Fruit fly (Drosophila melanogaster) whole organism, embryonic: ENCODE data around the gene CG5188.
A peak's percentile ranks its signal among the peaks of the same experiment; 100 is the strongest.

Source experiments
- Ada2b ChIP-seq: fragments of 200-800 bp; sonication (Bioruptor generic); IDR thresholded peaks from 2 replicates; pipeline ENCODE4 v1.3.6; 2022; ENCODE audit warnings: missing biosample characterization, missing genetic modification characterization
- BEAF-32 ChIP-seq: fragments of 200-800 bp; sonication (Bioruptor generic); optimal IDR thresholded peaks from 3 replicates; lab custom pipeline; 2017; ENCODE audit warnings: missing biosample characterization, missing genetic modification characterization, mild to moderate bottlenecking, moderate library complexity, missing genetic modification reagents
- C15 ChIP-seq: fragments of 200-800 bp; sonication (Bioruptor generic); IDR thresholded peaks from 3 replicates; pipeline ENCODE4 v1.3.6; 2022; ENCODE audit warnings: missing biosample characterization, missing genetic modification characterization
- CG10654 ChIP-seq: fragments of 200-800 bp; sonication (Bioruptor generic); optimal IDR thresholded peaks from 2 replicates; lab custom pipeline; 2016; ENCODE audit warnings: missing biosample characterization, missing genetic modification characterization
- CG10959 ChIP-seq: fragments of 200-800 bp; sonication (Bioruptor generic); IDR thresholded peaks from 2 replicates; pipeline ENCODE4 v1.3.6; 2022; ENCODE audit warnings: missing biosample characterization, missing genetic modification characterization
- CG11247 ChIP-seq: fragments of 200-800 bp; sonication (Bioruptor generic); IDR thresholded peaks from 2 replicates; pipeline ENCODE4 v1.3.6; 2022; ENCODE audit warnings: missing biosample characterization, missing genetic modification characterization
- CG11456 ChIP-seq: fragments of 200-800 bp; sonication (Bioruptor generic); IDR thresholded peaks from 3 replicates; pipeline ENCODE4 v1.3.6; 2022; ENCODE audit warnings: missing biosample characterization, missing genetic modification characterization
- CG13424 ChIP-seq: fragments of 200-800 bp; sonication (Bioruptor generic); optimal IDR thresholded peaks from 2 replicates; lab custom pipeline; 2019; ENCODE audit warnings: missing biosample characterization, mild to moderate bottlenecking, missing genetic modification characterization, moderate library complexity
- CG13624 ChIP-seq: fragments of 200-800 bp; sonication (Bioruptor generic); optimal IDR thresholded peaks from 2 replicates; lab custom pipeline; 2016; ENCODE audit warnings: missing biosample characterization, missing genetic modification characterization
- CG14710 ChIP-seq: fragments of 200-800 bp; sonication (Bioruptor generic); optimal IDR thresholded peaks from 3 replicates; lab custom pipeline; 2019; ENCODE audit warnings: missing biosample characterization, mild to moderate bottlenecking, missing genetic modification characterization, moderate library complexity
- CG15073 ChIP-seq: fragments of 200-800 bp; sonication (Bioruptor generic); optimal IDR thresholded peaks from 2 replicates; lab custom pipeline; 2016; ENCODE audit warnings: missing biosample characterization, missing genetic modification characterization
- CG15696 ChIP-seq: fragments of 200-800 bp; sonication (Bioruptor generic); optimal IDR thresholded peaks from 2 replicates; lab custom pipeline; 2019; ENCODE audit warnings: missing biosample characterization, mild to moderate bottlenecking, missing genetic modification characterization, moderate library complexity
- CG1602 ChIP-seq: fragments of 200-800 bp; sonication (Bioruptor generic); optimal IDR thresholded peaks from 3 replicates; lab custom pipeline; 2016; ENCODE audit warnings: missing biosample characterization, missing genetic modification characterization
- CG18599 ChIP-seq: fragments of 200-800 bp; sonication (Bioruptor generic); optimal IDR thresholded peaks from 3 replicates; lab custom pipeline; 2017; ENCODE audit warnings: missing biosample characterization, missing genetic modification characterization, mild to moderate bottlenecking, moderate library complexity, missing genetic modification reagents
- CG18619 ChIP-seq: fragments of 200-800 bp; sonication (Bioruptor generic); optimal IDR thresholded peaks from 3 replicates; lab custom pipeline; 2017; ENCODE audit warnings: missing biosample characterization, mild to moderate bottlenecking, missing genetic modification characterization
- CG30431 ChIP-seq: fragments of 200-800 bp; sonication (Bioruptor generic); optimal IDR thresholded peaks from 2 replicates; lab custom pipeline; 2017; ENCODE audit warnings: missing biosample characterization, missing genetic modification characterization
- CG32772 ChIP-seq: fragments of 200-800 bp; sonication (Bioruptor generic); IDR thresholded peaks from 2 replicates; pipeline ENCODE4 v1.3.6; 2022; ENCODE audit warnings: missing biosample characterization, missing genetic modification characterization
- CG33213 ChIP-seq: fragments of 200-800 bp; sonication (Bioruptor generic); optimal IDR thresholded peaks from 3 replicates; lab custom pipeline; 2016; ENCODE audit warnings: missing biosample characterization, missing genetic modification characterization
- CG4282 ChIP-seq: fragments of 200-800 bp; sonication (Bioruptor generic); optimal IDR thresholded peaks from 2 replicates; lab custom pipeline; 2016; ENCODE audit warnings: missing biosample characterization, missing genetic modification characterization
- CG4404 ChIP-seq: fragments of 200-800 bp; sonication (Bioruptor generic); IDR thresholded peaks from 2 replicates; pipeline ENCODE4 v1.3.6; 2022; ENCODE audit warnings: missing biosample characterization, missing genetic modification characterization
- CG5953 ChIP-seq: fragments of 200-800 bp; sonication (Bioruptor generic); IDR thresholded peaks from 2 replicates; pipeline ENCODE4 v1.3.6; 2022; ENCODE audit warnings: missing biosample characterization, missing genetic modification characterization
- CG7928 ChIP-seq: fragments of 200-800 bp; sonication (Bioruptor generic); optimal IDR thresholded peaks from 2 replicates; lab custom pipeline; 2017; ENCODE audit warnings: missing biosample characterization, mild to moderate bottlenecking, missing genetic modification characterization
- CG8290 ChIP-seq, 3 experiments: fragments of 200-800 bp; sonication (Bioruptor generic); optimal IDR thresholded peaks; 2 replicates each; lab custom pipeline; 2016 to 2019; ENCODE audit warnings: missing biosample characterization in 3 of 3, missing genetic modification characterization in 3 of 3, mild to moderate bottlenecking in 2 of 3, moderate library complexity in 1 of 3
- CG9727 ChIP-seq: fragments of 200-800 bp; sonication (Bioruptor generic); optimal IDR thresholded peaks from 3 replicates; lab custom pipeline; 2017; ENCODE audit warnings: missing biosample characterization, mild to moderate bottlenecking, missing genetic modification characterization
- D19B ChIP-seq: fragments of 200-800 bp; sonication (Bioruptor generic); optimal IDR thresholded peaks from 2 replicates; lab custom pipeline; 2017; ENCODE audit warnings: missing biosample characterization, mild to moderate bottlenecking, missing genetic modification characterization
- Deaf1 ChIP-seq: fragments of 200-800 bp; optimal IDR thresholded peaks from 3 replicates; lab custom pipeline; 2019; ENCODE audit warnings: missing biosample characterization, mild to moderate bottlenecking, missing genetic modification characterization, moderate library complexity
- Doc2 ChIP-seq: fragments of 200-800 bp; sonication (Bioruptor generic); IDR thresholded peaks from 2 replicates; pipeline ENCODE4 v1.3.6; 2022; ENCODE audit warnings: missing biosample characterization, missing genetic modification characterization
- Fer2 ChIP-seq: fragments of 200-800 bp; sonication (Bioruptor generic); optimal IDR thresholded peaks from 2 replicates; lab custom pipeline; 2018; ENCODE audit warnings: missing biosample characterization, mild to moderate bottlenecking, missing genetic modification characterization, moderate library complexity
- Gsc ChIP-seq: fragments of 200-800 bp; sonication (Bioruptor generic); IDR thresholded peaks from 2 replicates; pipeline ENCODE4 v1.3.6; 2022; ENCODE audit warnings: missing biosample characterization, missing genetic modification characterization
- H15 ChIP-seq: fragments of 200-800 bp; sonication (Bioruptor generic); IDR thresholded peaks from 3 replicates; pipeline ENCODE4 v1.3.6; 2022; ENCODE audit warnings: missing biosample characterization, missing genetic modification characterization
- MBD-R2 ChIP-seq: fragments of 200-800 bp; sonication (Bioruptor generic); IDR thresholded peaks from 2 replicates; pipeline ENCODE4 v1.3.6; 2022; ENCODE audit warnings: missing biosample characterization, missing genetic modification characterization
- MESR4 ChIP-seq: fragments of 200-800 bp; sonication (Bioruptor generic); optimal IDR thresholded peaks from 2 replicates; lab custom pipeline; 2018; ENCODE audit warnings: missing biosample characterization, mild to moderate bottlenecking, missing genetic modification characterization, moderate library complexity
- Side ChIP-seq: fragments of 200-800 bp; sonication (Bioruptor generic); optimal IDR thresholded peaks from 2 replicates; lab custom pipeline; 2016; ENCODE audit warnings: missing biosample characterization, missing genetic modification characterization
- Sry-δ ChIP-seq: fragments of 200-800 bp; sonication (Bioruptor generic); optimal IDR thresholded peaks from 2 replicates; lab custom pipeline; 2016; ENCODE audit warnings: missing biosample characterization, missing genetic modification characterization
- amos ChIP-seq: fragments of 200-800 bp; sonication (Bioruptor generic); IDR thresholded peaks from 2 replicates; pipeline ENCODE4 v1.3.6; 2022; ENCODE audit warnings: missing biosample characterization, missing genetic modification characterization; ENCODE audit not compliant: partially characterized antibody
- ara ChIP-seq: fragments of 200-800 bp; sonication (Bioruptor generic); IDR thresholded peaks from 2 replicates; pipeline ENCODE4 v1.3.6; 2022; ENCODE audit warnings: missing biosample characterization, missing genetic modification characterization
- ash1 ChIP-seq: fragments of 200-800 bp; sonication (Bioruptor generic); optimal IDR thresholded peaks from 2 replicates; lab custom pipeline; 2018; ENCODE audit warnings: missing biosample characterization, mild to moderate bottlenecking, missing genetic modification characterization
- chif ChIP-seq, 2 experiments: fragments of 200-800 bp; sonication (Bioruptor generic); optimal IDR thresholded peaks; 3 replicates each; lab custom pipeline; 2016; ENCODE audit warnings: missing biosample characterization in 2 of 2, missing genetic modification characterization in 2 of 2
- crc ChIP-seq: fragments of 200-800 bp; sonication (Bioruptor generic); optimal IDR thresholded peaks from 2 replicates; lab custom pipeline; 2016; ENCODE audit warnings: missing biosample characterization, missing genetic modification characterization
- fd96Cb ChIP-seq: fragments of 200-800 bp; sonication (Bioruptor generic); optimal IDR thresholded peaks from 2 replicates; lab custom pipeline; 2018; ENCODE audit warnings: missing biosample characterization, mild to moderate bottlenecking, missing genetic modification characterization, moderate library complexity
- gcm ChIP-seq: fragments of 200-800 bp; sonication (Bioruptor generic); optimal IDR thresholded peaks from 2 replicates; lab custom pipeline; 2019; ENCODE audit warnings: missing biosample characterization, mild to moderate bottlenecking, missing genetic modification characterization, moderate library complexity
- gro ChIP-seq: fragments of 200-800 bp; sonication (Bioruptor generic); optimal IDR thresholded peaks from 2 replicates; lab custom pipeline; 2016; ENCODE audit warnings: missing biosample characterization, missing genetic modification characterization
- gsb-n ChIP-seq: fragments of 200-800 bp; sonication (Bioruptor generic); optimal IDR thresholded peaks from 3 replicates; lab custom pipeline; 2018; ENCODE audit warnings: missing biosample characterization, mild to moderate bottlenecking, missing genetic modification characterization
- ind ChIP-seq: fragments of 200-800 bp; sonication (Bioruptor generic); optimal IDR thresholded peaks from 3 replicates; lab custom pipeline; 2016; ENCODE audit warnings: missing biosample characterization, missing genetic modification characterization
- pum ChIP-seq: fragments of 200-800 bp; sonication (Bioruptor generic); optimal IDR thresholded peaks from 2 replicates; lab custom pipeline; 2016; ENCODE audit warnings: missing biosample characterization, missing genetic modification characterization
- tna ChIP-seq: fragments of 200-800 bp; sonication (Bioruptor generic); IDR thresholded peaks from 2 replicates; pipeline ENCODE4 v1.3.6; 2022; ENCODE audit warnings: missing biosample characterization, missing genetic modification characterization; ENCODE audit not compliant: partially characterized antibody
- trh ChIP-seq: fragments of 200-800 bp; sonication (Bioruptor generic); optimal IDR thresholded peaks from 2 replicates; lab custom pipeline; 2016; ENCODE audit warnings: missing biosample characterization, missing genetic modification characterization
- unpg ChIP-seq: fragments of 200-800 bp; sonication (Bioruptor generic); optimal IDR thresholded peaks from 3 replicates; lab custom pipeline; 2018; ENCODE audit warnings: missing biosample characterization, mild to moderate bottlenecking, missing genetic modification characterization, moderate library complexity

CG5188 gene

DNA sequence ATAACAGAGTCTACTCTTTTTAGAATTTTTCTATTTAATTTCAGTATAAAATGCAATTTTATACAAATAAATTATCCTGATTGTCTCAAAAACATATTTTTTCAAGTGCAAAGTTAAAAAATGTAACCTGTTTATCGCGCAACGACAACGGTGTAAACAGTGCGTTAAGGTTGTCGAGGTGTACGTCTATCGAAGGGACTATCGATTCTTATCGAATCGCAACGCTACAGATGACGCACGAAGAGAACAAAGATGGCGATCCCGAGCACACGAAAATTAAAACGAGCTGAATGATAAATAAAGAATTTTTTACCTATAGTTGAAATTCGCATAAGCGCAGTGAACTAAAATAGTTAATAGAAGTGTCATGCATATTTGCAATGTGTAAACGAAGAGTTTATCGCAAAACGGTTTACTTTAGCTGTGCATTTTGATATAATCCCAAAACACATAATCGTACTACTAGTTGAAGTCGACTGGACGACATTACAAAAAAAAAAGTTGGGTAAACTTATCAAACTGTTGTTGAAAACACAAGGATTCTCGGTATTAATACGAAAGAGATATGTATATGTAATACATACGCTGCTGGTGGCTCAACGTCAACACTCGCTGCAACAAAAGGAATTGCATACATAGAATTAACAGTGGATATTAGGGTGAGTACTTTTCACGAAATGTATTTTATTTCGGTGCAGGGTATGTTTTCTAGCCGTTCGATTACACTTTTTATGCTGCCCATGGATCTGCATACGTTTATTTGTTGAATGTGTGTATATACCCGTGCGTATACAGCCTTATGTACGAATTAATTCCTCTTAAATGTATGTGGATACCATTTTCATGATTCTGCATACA is 40.5 kb upstream of the CG5188 start, which contains the start of gene da (continued):
- TF ChIP-seq CG8290 (GFP tag; optimal IDR thresholded peaks at IDR 0.05; lab: Kevin White, UChicago): peak; percentile 80
- peak in 1 of 2 experiments; percentile 89 for TF ChIP-seq CG8290 (tag; optimal IDR thresholded peaks at IDR 0.05; lab: Kevin White, UChicago)
- TF ChIP-seq CG4404 (GFP tag; lab: Robert Waterston, UW): no peak
- peak; percentile 63 for TF ChIP-seq CG13624 (GFP tag; lab: Kevin White, UChicago)
- TF ChIP-seq CG33213: peak; percentile 22
- TF ChIP-seq CG18619: peak; percentile 61
- TF ChIP-seq MBD-R2 (GFP tag; lab: Robert Waterston, UW): peak; percentile 61
- peak; percentile 45 for TF ChIP-seq CG18599 (GFP tag; lab: Kevin White, UChicago)
- no peak; the same call in 2 of the 3 replicates for TF ChIP-seq CG11456 (GFP tag; lab: Robert Waterston, UW)
- peak; percentile 51 for TF ChIP-seq ind (GFP tag; lab: Kevin White, UChicago)
- TF ChIP-seq Side: peak; percentile 38
- TF ChIP-seq pum: peak; percentile 56
- no peak for TF ChIP-seq CG7928 (GFP tag; lab: Kevin White, UChicago)
- TF ChIP-seq Doc2 (GFP tag; lab: Robert Waterston, UW): no peak
- 0 out of 3 replicates have a peak, but pooled peaks have one; percentile 13 for TF ChIP-seq H15 (GFP tag; lab: Robert Waterston, UW)
- TF ChIP-seq C15: no peak
- peak; percentile 52 for TF ChIP-seq unpg (GFP tag; lab: Kevin White, UChicago)
- peak; percentile 64 for TF ChIP-seq CG13424 (tag; lab: Kevin White, UChicago)
- no peak for TF ChIP-seq CG15073
- TF ChIP-seq gsb-n (tag; lab: Kevin White, UChicago): peak; percentile 31
- TF ChIP-seq crc (GFP tag; lab: Kevin White, UChicago): peak; percentile 34
- TF ChIP-seq CG1602 (GFP tag; lab: Kevin White, UChicago): peak; percentile 36
- peak; percentile 44 to 55 for TF ChIP-seq chif (GFP tag; optimal IDR thresholded peaks at IDR 0.05; lab: Kevin White, UChicago)
- TF ChIP-seq CG9727: peak; percentile 40
- peak; percentile 71 for TF ChIP-seq Sry-δ
- TF ChIP-seq ara: no peak
- no peak for TF ChIP-seq CG10959 (GFP tag; lab: Robert Waterston, UW)
- TF ChIP-seq tna (GFP tag; lab: Robert Waterston, UW): peak; percentile 13; the same call in 1 of the 2 replicates
- TF ChIP-seq Gsc: no peak
- peak; percentile 46 for TF ChIP-seq CG4282
- peak; percentile 66; the same call in 1 of the 2 replicates for TF ChIP-seq amos
- TF ChIP-seq Deaf1 (tag; lab: Kevin White, UChicago): peak; percentile 98
- peak; percentile 28 for TF ChIP-seq CG15696 (tag; lab: Kevin White, UChicago)
- no peak for TF ChIP-seq trh (GFP tag; lab: Kevin White, UChicago)
- TF ChIP-seq fd96Cb (tag; lab: Kevin White, UChicago): peak; percentile 64
- peak; percentile 6 for TF ChIP-seq ash1
- TF ChIP-seq Ada2b (GFP tag; lab: Robert Waterston, UW): peak; percentile 61
- peak; percentile 74 for TF ChIP-seq CG14710
- no peak for TF ChIP-seq CG5953 (GFP tag; lab: Robert Waterston, UW)
- TF ChIP-seq BEAF-32: peak; percentile 69
- peak; percentile 91 for TF ChIP-seq MESR4
- no peak; the same call in 1 of the 2 replicates for TF ChIP-seq CG32772
- no peak for TF ChIP-seq gcm (GFP tag; lab: Kevin White, UChicago)
- TF ChIP-seq gro (GFP tag; lab: Kevin White, UChicago): peak; percentile 61
- peak; percentile 1 for TF ChIP-seq Fer2
- peak; percentile 64 for TF ChIP-seq D19B (GFP tag; lab: Kevin White, UChicago)
- peak; percentile 54; the same call in 1 of the 2 replicates for TF ChIP-seq CG11247 (GFP tag; lab: Robert Waterston, UW)
- no peak for TF ChIP-seq CG30431 (GFP tag; lab: Kevin White, UChicago)
- TF ChIP-seq CG10654 (GFP tag; lab: Kevin White, UChicago): peak; percentile 64
